Fruit fly (Drosophila melanogaster): ENCODE data around the gene CG33923.

- TF ChIP-seq OdsH (GFP tag; optimal IDR thresholded peaks at IDR 0.05) (no peak), lola (GFP tag; optimal IDR thresholded peaks at IDR 0.05) (no peak), Dfd (GFP tag; optimal IDR thresholded peaks at IDR 0.05) (no peak), dl (GFP tag; optimal IDR thresholded peaks at IDR 0.05; ENCODE audit: insufficient read depth in 1 of 2, partially characterized antibody in 2 of 2) (no peak), Myc (optimal IDR thresholded peaks at IDR 0.05) (no peak)
Observed at dm6 chr2L:1387811-1388210, 45.9 kb upstream of the CG33923 start.

All from whole organism, wandering third instar larva.